Worm (Caenorhabditis elegans): Measurements from ENCODE around the gene clic-1.
"Not testable (repeated sequence)": the region's sequence is repeated elsewhere in the genome, so short reads cannot be mapped to it uniquely, and the experiment has no call there.

ce11 chrV:7703536-7703935 lies 31.2 kb downstream of the clic-1 start, which contains the start of gene srsx-40:
- TF ChIP-seq elt-1 (tag; optimal IDR thresholded peaks at IDR 0.05; ENCODE audit: borderline replicate concordance, insufficient read depth); snpc-4 (tag; optimal IDR thresholded peaks at IDR 0.05); mab-5 (tag; optimal IDR thresholded peaks at IDR 0.05); elt-3 (tag; optimal IDR thresholded peaks at IDR 0.05); ceh-39 (tag; optimal IDR thresholded peaks at IDR 0.05); unc-62 (GFP tag; optimal IDR thresholded peaks at IDR 0.05); pha-4 (tag; optimal IDR thresholded peaks at IDR 0.05); ces-1 (GFP tag; optimal IDR thresholded peaks at IDR 0.05); unc-39 (tag; optimal IDR thresholded peaks at IDR 0.05); sptf-1 (tag; optimal IDR thresholded peaks at IDR 0.05); ztf-11 (tag; optimal IDR thresholded peaks at IDR 0.05): not testable (repeated sequence)
